Fruit fly (Drosophila melanogaster): Measurements from ENCODE around the gene CG15021.

Gene CG15021

dm6 chr3L:4474946-4475470 lies 38.5 kb downstream of the CG15021 start (continued):
- TF ChIP-seq Fer2 (tag; optimal IDR thresholded peaks at IDR 0.05) (peak; percentile 73), tup (GFP tag; optimal IDR thresholded peaks at IDR 0.05) (peak; percentile 34), CG6175 (GFP tag; IDR thresholded peaks at IDR 0.05) (peak; percentile 47; the same call in 1 of the 3 replicates), gfzf (GFP tag; optimal IDR thresholded peaks at IDR 0.05) (no peak), CG17802 (tag; optimal IDR thresholded peaks at IDR 0.05) (peak; percentile 62), CG18599 (GFP tag; optimal IDR thresholded peaks at IDR 0.05) (peak; percentile 90), NK7.1 (GFP tag; optimal IDR thresholded peaks at IDR 0.05) (peak; percentile 74), croc (GFP tag; conservative IDR thresholded peaks at IDR 0.05) (no peak), slou (GFP tag; optimal IDR thresholded peaks at IDR 0.05) (peak; percentile 34), Xrp1 (GFP tag; IDR thresholded peaks at IDR 0.05) (no peak), CG9215 (GFP tag; IDR thresholded peaks at IDR 0.05) (no peak), Lim3 (GFP tag; IDR thresholded peaks at IDR 0.05) (no peak), CG33557 (GFP tag; optimal IDR thresholded peaks at IDR 0.05) (peak; percentile 60), Ravus (GFP tag; IDR thresholded peaks at IDR 0.05) (no peak), Dfd (GFP tag; optimal IDR thresholded peaks at IDR 0.05) (no peak), CG7987 (GFP tag; optimal IDR thresholded peaks at IDR 0.05) (peak; percentile 98), zf30C (GFP tag; optimal IDR thresholded peaks at IDR 0.05) (peak; percentile 30), CG1832 (GFP tag; optimal IDR thresholded peaks at IDR 0.05) (no peak), Six4 (GFP tag; optimal IDR thresholded peaks at IDR 0.05) (peak; percentile 72), CG2202 (tag; optimal IDR thresholded peaks at IDR 0.05) (peak; percentile 78), pb (GFP tag; optimal IDR thresholded peaks at IDR 0.05) (peak; percentile 63), luna (GFP tag; optimal IDR thresholded peaks at IDR 0.05) (peak; percentile 45), CG18476 (GFP tag; optimal IDR thresholded peaks at IDR 0.05) (peak; percentile 32), E2f2 (GFP tag; IDR thresholded peaks at IDR 0.05) (peak; percentile 51; the same call in 1 of the 2 replicates), CG11695 (GFP tag; IDR thresholded peaks at IDR 0.05) (0 out of 3 replicates have a peak, but pooled peaks have one; percentile 44), NFAT (GFP tag; IDR thresholded peaks at IDR 0.05) (peak; percentile 40; the same call in 1 of the 2 replicates), HmgZ (tag; optimal IDR thresholded peaks at IDR 0.05) (peak; percentile 82), maf-S (GFP tag; optimal IDR thresholded peaks at IDR 0.05) (no peak), CrebB (tag; optimal IDR thresholded peaks at IDR 0.05) (peak; percentile 95), Scr (GFP tag; IDR thresholded peaks at IDR 0.05; ENCODE audit: partially characterized antibody) (no peak), CG6791 (GFP tag; IDR thresholded peaks at IDR 0.05; ENCODE audit: partially characterized antibody) (no peak), CG11696 (GFP tag; IDR thresholded peaks at IDR 0.05) (peak; percentile 62), lov (optimal IDR thresholded peaks at IDR 0.05) (no peak), lov (GFP tag; IDR thresholded peaks at IDR 0.05) (peak; percentile 90; the same call in 2 of the 3 replicates), eyg (GFP tag; optimal IDR thresholded peaks at IDR 0.05) (peak; percentile 72), Dbx (GFP tag; IDR thresholded peaks at IDR 0.05) (0 out of 3 replicates have a peak, but pooled peaks have one; percentile 50), schlank (tag; optimal IDR thresholded peaks at IDR 0.05) (peak; percentile 85), CG4730 (GFP tag; IDR thresholded peaks at IDR 0.05) (no peak), cwo (GFP tag; optimal IDR thresholded peaks at IDR 0.05) (peak; percentile 70), Myb (GFP tag; optimal IDR thresholded peaks at IDR 0.05) (no peak), CG3995 (GFP tag; optimal IDR thresholded peaks at IDR 0.05) (peak; percentile 50), otp (GFP tag; IDR thresholded peaks at IDR 0.05) (peak; percentile 84; the same call in 2 of the 3 replicates), Hand (GFP tag; optimal IDR thresholded peaks at IDR 0.05) (peak; percentile 89), Sox102F (GFP tag; optimal IDR thresholded peaks at IDR 0.05) (peak; percentile 69), Side (GFP tag; optimal IDR thresholded peaks at IDR 0.05) (peak; percentile 74), rib (GFP tag; IDR thresholded peaks at IDR 0.05) (no peak; the same call in 1 of the 2 replicates), CG9876 (GFP tag; optimal IDR thresholded peaks at IDR 0.05) (peak; percentile 40), MESR4 (GFP tag; optimal IDR thresholded peaks at IDR 0.05) (peak; percentile 57), E2f1 (GFP tag; IDR thresholded peaks at IDR 0.05) (peak; percentile 47; the same call in 1 of the 2 replicates), ttk (GFP tag; IDR thresholded peaks at IDR 0.05) (peak; percentile 65), CG43689 (GFP tag; IDR thresholded peaks at IDR 0.05) (peak; percentile 66)
